Worm (Caenorhabditis elegans) whole organism, mixed stage, embryonic: ENCODE data around the gene ztf-29.

ENCODE experiments used
- M03D4.4 ChIP-seq: sonication (generic microtip); optimal IDR thresholded peaks from 2 replicates; lab custom pipeline; 2017; ENCODE audit warnings: mild to moderate bottlenecking, missing genetic modification characterization, missing compliant biosample characterization
- bed-3 ChIP-seq: fragments of 200-800 bp; sonication (Bioruptor generic); optimal IDR thresholded peaks from 3 replicates; lab custom pipeline; 2018; ENCODE audit warnings: mild to moderate bottlenecking, missing genetic modification characterization, moderate library complexity, missing compliant biosample characterization
- blmp-1 ChIP-seq: fragments of 150-350 bp; optimal IDR thresholded peaks from 2 replicates; lab custom pipeline; 2014; ENCODE audit warnings: missing biosample characterization, missing genetic modification characterization
- ceh-39 ChIP-seq: fragments of 150-350 bp; optimal IDR thresholded peaks from 2 replicates; lab custom pipeline; 2014; ENCODE audit warnings: missing biosample characterization, missing genetic modification characterization
- ceh-43 ChIP-seq: fragments of 200-800 bp; sonication (Bioruptor generic); optimal IDR thresholded peaks from 2 replicates; lab custom pipeline; 2018; ENCODE audit warnings: mild to moderate bottlenecking, missing genetic modification characterization, moderate library complexity, missing compliant biosample characterization
- ceh-83 ChIP-seq: fragments of 200-800 bp; sonication (Bioruptor generic); optimal IDR thresholded peaks from 2 replicates; lab custom pipeline; 2018; ENCODE audit warnings: mild to moderate bottlenecking, missing genetic modification characterization, missing compliant biosample characterization
- cnd-1 ChIP-seq: fragments of 200-800 bp; sonication (Bioruptor generic); optimal IDR thresholded peaks from 2 replicates; lab custom pipeline; 2018; ENCODE audit warnings: mild to moderate bottlenecking, missing genetic modification characterization, missing compliant biosample characterization
- drap-1 ChIP-seq: fragments of 200-800 bp; sonication (Bioruptor generic); optimal IDR thresholded peaks from 3 replicates; lab custom pipeline; 2018; ENCODE audit warnings: mild to moderate bottlenecking, missing genetic modification characterization, missing compliant biosample characterization
- elt-1 ChIP-seq: sonication (generic microtip); optimal IDR thresholded peaks from 2 replicates; lab custom pipeline; 2017; ENCODE audit warnings: missing genetic modification characterization, mild to moderate bottlenecking, missing compliant biosample characterization, antibody characterized with exemption, moderate library complexity, borderline replicate concordance; ENCODE audit not compliant: insufficient read depth
- elt-3 ChIP-seq: fragments of 150-350 bp; optimal IDR thresholded peaks from 2 replicates; lab custom pipeline; 2014; ENCODE audit warnings: missing biosample characterization, missing genetic modification characterization
- flh-1 ChIP-seq: fragments of 200-800 bp; sonication (Bioruptor generic); optimal IDR thresholded peaks from 2 replicates; lab custom pipeline; 2018; ENCODE audit warnings: mild to moderate bottlenecking, missing genetic modification characterization, moderate library complexity, missing compliant biosample characterization
- ham-2 ChIP-seq: fragments of 200-800 bp; sonication (Bioruptor generic); optimal IDR thresholded peaks from 2 replicates; lab custom pipeline; 2018; ENCODE audit warnings: mild to moderate bottlenecking, missing genetic modification characterization, missing compliant biosample characterization
- hlh-1 ChIP-seq: fragments of 150-350 bp; optimal IDR thresholded peaks from 2 replicates; lab custom pipeline; 2014; ENCODE audit warnings: missing biosample characterization, missing genetic modification reagents, missing genetic modification characterization
- lin-13 ChIP-seq: fragments of 150-350 bp; optimal IDR thresholded peaks from 2 replicates; lab custom pipeline; 2014; ENCODE audit warnings: missing biosample characterization, missing genetic modification characterization
- lin-32 ChIP-seq: fragments of 200-800 bp; sonication (Bioruptor generic); optimal IDR thresholded peaks from 2 replicates; lab custom pipeline; 2018; ENCODE audit warnings: mild to moderate bottlenecking, missing genetic modification characterization, missing compliant biosample characterization
- mab-5 ChIP-seq: fragments of 150-350 bp; optimal IDR thresholded peaks from 2 replicates; lab custom pipeline; 2014; ENCODE audit warnings: missing biosample characterization, missing genetic modification characterization
- mep-1 ChIP-seq: fragments of 150-350 bp; optimal IDR thresholded peaks from 2 replicates; lab custom pipeline; 2017; ENCODE audit warnings: missing biosample characterization, missing genetic modification reagents, missing genetic modification characterization, inconsistent platforms
- mls-2 ChIP-seq: sonication (generic microtip); optimal IDR thresholded peaks from 2 replicates; lab custom pipeline; 2016; ENCODE audit warnings: mild to moderate bottlenecking, missing genetic modification characterization, moderate library complexity, missing compliant biosample characterization
- nhr-12 ChIP-seq: fragments of 150-350 bp; optimal IDR thresholded peaks from 2 replicates; lab custom pipeline; 2014; ENCODE audit warnings: missing biosample characterization, missing genetic modification characterization
- nhr-2 ChIP-seq: fragments of 150-350 bp; optimal IDR thresholded peaks from 2 replicates; lab custom pipeline; 2014; ENCODE audit warnings: missing biosample characterization, missing genetic modification characterization
- nhr-237 ChIP-seq: fragments of 150-350 bp; optimal IDR thresholded peaks from 2 replicates; lab custom pipeline; 2014; ENCODE audit warnings: missing biosample characterization, missing genetic modification characterization
- nhr-28 ChIP-seq: fragments of 150-350 bp; optimal IDR thresholded peaks from 2 replicates; lab custom pipeline; 2014; ENCODE audit warnings: missing biosample characterization, missing genetic modification characterization
- pha-4 ChIP-seq: fragments of 150-350 bp; optimal IDR thresholded peaks from 2 replicates; lab custom pipeline; 2018; ENCODE audit warnings: missing biosample characterization, missing genetic modification reagents, missing genetic modification characterization
- sem-2 ChIP-seq: fragments of 200-800 bp; sonication (Bioruptor generic); optimal IDR thresholded peaks from 2 replicates; lab custom pipeline; 2018; ENCODE audit warnings: mild to moderate bottlenecking, missing genetic modification characterization, missing compliant biosample characterization
- snpc-4 ChIP-seq: fragments of 150-350 bp; optimal IDR thresholded peaks from 2 replicates; lab custom pipeline; 2014; ENCODE audit warnings: missing biosample characterization, missing genetic modification characterization
- sptf-1 ChIP-seq: sonication (generic microtip); optimal IDR thresholded peaks from 2 replicates; lab custom pipeline; 2017; ENCODE audit warnings: mild to moderate bottlenecking, missing genetic modification characterization, moderate library complexity, missing compliant biosample characterization
- tbx-8 ChIP-seq: fragments of 200-800 bp; sonication (Bioruptor generic); optimal IDR thresholded peaks from 2 replicates; lab custom pipeline; 2018; ENCODE audit warnings: mild to moderate bottlenecking, missing genetic modification characterization, moderate library complexity, missing compliant biosample characterization
- unc-120 ChIP-seq: sonication (generic microtip); optimal IDR thresholded peaks from 2 replicates; lab custom pipeline; 2017; ENCODE audit warnings: missing genetic modification characterization, missing compliant biosample characterization; ENCODE audit not compliant: poor library complexity, severe bottlenecking
- unc-39 ChIP-seq: fragments of 150-350 bp; optimal IDR thresholded peaks from 2 replicates; lab custom pipeline; 2014; ENCODE audit warnings: missing biosample characterization, missing genetic modification characterization
- unc-62 ChIP-seq: fragments of 150-350 bp; optimal IDR thresholded peaks from 2 replicates; lab custom pipeline; 2014; ENCODE audit warnings: missing biosample characterization, missing genetic modification reagents, missing genetic modification characterization
- zip-8 ChIP-seq: fragments of 150-350 bp; optimal IDR thresholded peaks from 2 replicates; lab custom pipeline; 2014; ENCODE audit warnings: missing biosample characterization, missing genetic modification characterization
- ztf-11 ChIP-seq: fragments of 150-350 bp; optimal IDR thresholded peaks from 2 replicates; lab custom pipeline; 2014; ENCODE audit warnings: missing biosample characterization, missing genetic modification characterization

Gene ztf-29

DNA sequence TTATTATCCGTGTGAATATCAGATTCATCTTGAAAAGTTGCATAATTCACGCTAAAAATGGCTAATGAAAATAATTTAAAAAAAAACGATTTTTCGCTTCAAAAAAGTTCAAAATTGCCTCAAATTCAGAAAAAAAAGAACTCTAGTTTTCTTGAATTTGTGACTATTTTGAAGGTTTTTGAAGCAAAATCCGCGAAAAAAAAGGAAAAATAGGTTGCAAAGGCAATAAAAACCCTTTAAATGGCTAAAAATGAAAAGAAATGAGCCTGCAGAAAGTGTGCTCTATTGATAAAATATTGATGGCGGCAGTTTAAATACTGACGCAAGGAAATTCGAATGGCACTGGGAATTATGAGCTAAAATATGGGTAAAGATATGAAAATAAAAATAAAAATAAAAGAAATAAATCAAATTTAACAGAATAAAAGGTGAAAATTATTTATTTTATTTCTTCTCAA is 19.5 kb downstream of the ztf-29 start, which contains the start of gene Y66D12A.7:
Gene Y66D12A.7 (minus strand): TSS at position 51 of the 458 bp plus-strand sequence.
- TF ChIP-seq unc-120 (peak; percentile 13), bed-3 (GFP tag; lab: Kevin White, UChicago) (no peak)

DNA sequence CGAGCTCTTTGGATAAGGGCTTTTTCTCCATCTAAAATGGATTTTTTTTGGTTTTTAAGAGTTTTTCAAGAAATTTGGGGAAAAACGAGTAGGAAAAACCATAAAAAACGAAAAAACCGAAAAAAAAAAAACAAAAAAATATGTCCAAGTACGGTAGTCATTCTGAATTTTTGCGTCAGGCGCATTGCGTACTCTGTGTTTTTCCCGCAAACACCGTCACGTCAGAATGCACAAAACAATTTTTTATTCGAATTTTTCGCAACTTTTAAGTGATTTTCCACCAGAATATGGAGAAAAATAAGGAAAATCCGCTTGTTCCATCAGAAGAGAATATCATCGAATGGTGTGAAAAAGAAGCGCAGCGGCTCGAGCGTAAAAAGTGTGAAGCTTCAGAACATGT is 20.4 kb downstream of the ztf-29 start, which contains the start of the genes Y66D12A.6 and ceh-92:
Gene Y66D12A.6 (minus strand): TSS at position 31 of the 400 bp plus-strand sequence.
Gene ceh-92 (plus strand): TSS at position 229 of the 400 bp plus-strand sequence.
- no peak for TF ChIP-seq blmp-1 (tag; lab: Kevin White, UChicago)
- TF ChIP-seq ceh-39 = no peak
- TF ChIP-seq mls-2 (tag; lab: Kevin White, UChicago) = no peak
- TF ChIP-seq unc-62 (GFP tag; lab: Kevin White, UChicago) = no peak
- no peak for TF ChIP-seq drap-1
- no peak for TF ChIP-seq bed-3 (GFP tag; lab: Kevin White, UChicago)
- no peak for TF ChIP-seq M03D4.4
- no peak for TF ChIP-seq mab-5 (tag; lab: Kevin White, UChicago)
- TF ChIP-seq nhr-28 (tag; lab: Kevin White, UChicago) = no peak
- no peak for TF ChIP-seq sptf-1
- no peak for TF ChIP-seq cnd-1 (tag; lab: Kevin White, UChicago)
- no peak for TF ChIP-seq pha-4 (tag; lab: Kevin White, UChicago)
- no peak for TF ChIP-seq mep-1 (tag; lab: Kevin White, UChicago)
- TF ChIP-seq unc-39 (tag; lab: Kevin White, UChicago) = no peak
- TF ChIP-seq snpc-4 (tag; lab: Kevin White, UChicago) = no peak
- no peak for TF ChIP-seq lin-32
- TF ChIP-seq nhr-237 (tag; lab: Kevin White, UChicago) = no peak

DNA sequence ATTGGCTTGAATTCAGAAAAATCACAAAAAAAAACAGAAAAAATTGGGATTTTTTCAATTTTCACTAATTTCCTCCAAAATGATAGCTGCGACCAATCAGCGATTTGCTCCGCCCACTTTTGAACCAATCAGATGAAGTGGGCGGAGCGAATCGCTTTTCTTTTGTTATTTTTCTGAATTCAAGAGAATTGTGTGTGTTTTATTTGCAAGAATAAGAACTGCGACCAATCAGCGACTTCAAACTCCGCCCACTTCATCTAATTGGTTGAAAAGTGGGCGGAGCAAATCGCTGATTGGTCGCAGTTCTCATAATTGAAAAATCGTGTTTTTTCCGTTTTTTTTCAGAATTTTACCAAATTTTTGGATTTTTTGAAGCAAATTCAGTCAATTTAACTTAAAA is 21.6 kb downstream of the ztf-29 start:
- TF ChIP-seq unc-62 (GFP tag; lab: Kevin White, UChicago) (no peak), ceh-39 (no peak), nhr-28 (tag; lab: Kevin White, UChicago) (no peak), lin-32 (no peak), cnd-1 (tag; lab: Kevin White, UChicago) (no peak), nhr-237 (tag; lab: Kevin White, UChicago) (no peak)

DNA sequence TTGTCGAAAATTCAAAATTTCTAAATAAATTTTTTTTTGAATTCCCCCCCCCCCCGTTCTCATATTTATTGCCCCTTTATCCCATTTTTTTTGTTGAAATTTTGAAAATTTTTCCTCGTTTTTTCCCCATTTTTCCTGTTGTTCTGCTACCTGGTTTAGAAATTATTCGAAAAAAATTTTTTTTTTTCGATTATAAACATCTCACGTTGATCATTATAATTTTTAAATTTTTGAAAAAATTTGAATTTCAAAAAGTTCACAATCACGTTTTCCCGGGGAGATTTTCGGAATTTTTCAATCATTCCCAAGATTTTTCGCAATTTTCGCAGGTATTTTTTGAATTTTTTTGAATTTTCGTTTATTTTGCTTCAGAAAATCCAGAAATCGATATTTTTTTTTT is 28.0 kb downstream of the ztf-29 start, which contains the start of gene Y66D12A.3:
Gene Y66D12A.3 (plus strand): TSS at position 301 of the 400 bp plus-strand sequence.
- TF ChIP-seq bed-3 (GFP tag; lab: Kevin White, UChicago) (no peak), nhr-28 (tag; lab: Kevin White, UChicago) (no peak), sptf-1 (no peak), elt-3 (tag; lab: Kevin White, UChicago) (no peak), M03D4.4 (no peak)

DNA sequence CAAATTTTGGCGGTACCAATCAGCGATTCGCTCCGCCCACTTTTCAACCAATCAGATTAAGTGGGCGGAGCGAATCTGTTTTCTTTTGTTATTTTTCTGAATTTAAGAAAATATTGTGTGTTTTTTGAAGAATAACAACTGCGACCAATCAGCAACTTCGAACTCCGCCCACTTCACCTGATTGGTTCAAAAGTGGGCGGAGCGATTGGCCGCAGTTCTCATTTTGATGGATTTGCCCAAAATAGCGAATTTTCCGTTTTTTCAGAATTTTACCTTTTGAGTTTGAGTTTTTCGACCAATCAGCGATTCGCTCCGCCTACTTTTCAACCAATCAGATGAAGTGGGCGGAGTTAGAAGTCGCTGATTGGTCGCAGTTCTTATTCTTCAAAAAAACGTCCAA is 28.4 kb downstream of the ztf-29 start:
- TF ChIP-seq nhr-12 (tag; lab: Kevin White, UChicago) (no peak), ham-2 (GFP tag; lab: Kevin White, UChicago) (no peak), bed-3 (GFP tag; lab: Kevin White, UChicago) (no peak), sem-2 (no peak), ceh-43 (GFP tag; lab: Kevin White, UChicago) (no peak), elt-1 (no peak), tbx-8 (GFP tag; lab: Kevin White, UChicago) (no peak), elt-3 (tag; lab: Kevin White, UChicago) (no peak), nhr-2 (tag; lab: Kevin White, UChicago) (no peak), unc-120 (no peak), zip-8 (tag; lab: Kevin White, UChicago) (no peak), hlh-1 (tag; lab: Kevin White, UChicago) (no peak), drap-1 (no peak), mep-1 (tag; lab: Kevin White, UChicago) (no peak), unc-39 (tag; lab: Kevin White, UChicago) (no peak), lin-13 (no peak), flh-1 (GFP tag; lab: Kevin White, UChicago) (no peak), ceh-83 (GFP tag; lab: Kevin White, UChicago) (no peak), mab-5 (tag; lab: Kevin White, UChicago) (no peak), ztf-11 (tag; lab: Kevin White, UChicago) (no peak)
